Fruit fly (Drosophila melanogaster) whole organism: Measurements from ENCODE around the gene CG18262.

Source experiments
- CG8478 ChIP-seq: fragments of >200 bp; optimal IDR thresholded peaks from 2 replicates; lab custom pipeline; 2018; ENCODE audit warnings: inconsistent platforms
- pan ChIP-seq: fragments of >200 bp; optimal IDR thresholded peaks from 2 replicates; lab custom pipeline; 2017
- psq ChIP-seq: fragments of >200 bp; optimal IDR thresholded peaks from 2 replicates; lab custom pipeline; 2017
- usp ChIP-seq: fragments of >200 bp; optimal IDR thresholded peaks from 2 replicates; lab custom pipeline; 2017; ENCODE audit warnings: missing biosample characterization, missing genetic modification characterization, mixed read lengths

dm6 chrX:8110984-8111383 lies 41.8 kb upstream of the CG18262 start:
- TF ChIP-seq pan (lab: Kevin White, UChicago) (no peak), CG8478 (lab: Kevin White, UChicago) (no peak), usp (GFP tag; lab: Kevin White, UChicago) (no peak), psq (lab: Kevin White, UChicago) (no peak)
